Fruit fly (Drosophila melanogaster) whole organism, embryonic: Measurements from ENCODE around the gene lilli.

Experiments
- ATbp ChIP-seq: fragments of 200-800 bp; sonication (Bioruptor generic); optimal IDR thresholded peaks from 2 replicates; lab custom pipeline; 2017; ENCODE audit warnings: missing biosample characterization, mild to moderate bottlenecking, missing genetic modification characterization, missing genetic modification reagents
- Adf1 ChIP-seq: fragments of 200-800 bp; sonication (Bioruptor generic); IDR thresholded peaks from 2 replicates; pipeline ENCODE4 v1.3.6; 2022; ENCODE audit warnings: missing biosample characterization, missing genetic modification characterization
- Atf3 ChIP-seq: fragments of 200-800 bp; sonication (Bioruptor generic); optimal IDR thresholded peaks from 3 replicates; lab custom pipeline; 2016; ENCODE audit warnings: missing biosample characterization, missing genetic modification characterization
- CG10431 ChIP-seq: fragments of 200-800 bp; sonication (Bioruptor generic); optimal IDR thresholded peaks from 3 replicates; lab custom pipeline; 2018; ENCODE audit warnings: missing biosample characterization, mild to moderate bottlenecking, missing genetic modification characterization
- CG12155 ChIP-seq: fragments of 200-800 bp; sonication (Bioruptor generic); optimal IDR thresholded peaks from 3 replicates; lab custom pipeline; 2016; ENCODE audit warnings: missing biosample characterization, missing genetic modification characterization
- CG12219 ChIP-seq: fragments of 200-800 bp; sonication (Bioruptor generic); optimal IDR thresholded peaks from 3 replicates; lab custom pipeline; 2018; ENCODE audit warnings: missing biosample characterization, mild to moderate bottlenecking, missing genetic modification characterization
- CG13123 ChIP-seq: fragments of 200-800 bp; sonication (Bioruptor generic); optimal IDR thresholded peaks from 2 replicates; lab custom pipeline; 2016; ENCODE audit warnings: missing biosample characterization, missing genetic modification characterization
- CG14860 ChIP-seq: fragments of 200-800 bp; sonication (Bioruptor generic); IDR thresholded peaks from 3 replicates; pipeline ENCODE4 v1.3.6; 2022; ENCODE audit warnings: missing biosample characterization, missing genetic modification characterization; ENCODE audit not compliant: partially characterized antibody
- CG15479 ChIP-seq: fragments of 200-800 bp; sonication (Bioruptor generic); optimal IDR thresholded peaks from 3 replicates; lab custom pipeline; 2019; ENCODE audit warnings: missing biosample characterization, mild to moderate bottlenecking, missing genetic modification characterization, moderate library complexity
- CG1603 ChIP-seq: fragments of 200-800 bp; sonication (Bioruptor generic); optimal IDR thresholded peaks from 2 replicates; lab custom pipeline; 2019; ENCODE audit warnings: missing biosample characterization, mild to moderate bottlenecking, missing genetic modification characterization, moderate library complexity
- CG17359 ChIP-seq: fragments of 200-800 bp; sonication (Bioruptor generic); optimal IDR thresholded peaks from 3 replicates; lab custom pipeline; 2018; ENCODE audit warnings: missing biosample characterization, mild to moderate bottlenecking, missing genetic modification characterization, moderate library complexity
- CG17568 ChIP-seq: fragments of 200-800 bp; sonication (Bioruptor generic); optimal IDR thresholded peaks from 2 replicates; lab custom pipeline; 2018; ENCODE audit warnings: missing biosample characterization, mild to moderate bottlenecking, missing genetic modification characterization, moderate library complexity
- CG17912 ChIP-seq: fragments of 200-800 bp; sonication (Bioruptor generic); optimal IDR thresholded peaks from 2 replicates; lab custom pipeline; 2018; ENCODE audit warnings: missing biosample characterization, mild to moderate bottlenecking, missing genetic modification characterization
- CG18599 ChIP-seq: fragments of 200-800 bp; sonication (Bioruptor generic); optimal IDR thresholded peaks from 3 replicates; lab custom pipeline; 2017; ENCODE audit warnings: missing biosample characterization, missing genetic modification characterization, mild to moderate bottlenecking, moderate library complexity, missing genetic modification reagents
- CG2202 ChIP-seq: fragments of 200-800 bp; sonication (Bioruptor generic); optimal IDR thresholded peaks from 2 replicates; lab custom pipeline; 2018; ENCODE audit warnings: missing biosample characterization, mild to moderate bottlenecking, missing genetic modification characterization
- CG31365 ChIP-seq: fragments of 200-800 bp; sonication (Bioruptor generic); optimal IDR thresholded peaks from 2 replicates; lab custom pipeline; 2018; ENCODE audit warnings: missing biosample characterization, mild to moderate bottlenecking, missing genetic modification characterization
- CG32767 ChIP-seq: fragments of 200-800 bp; sonication (Bioruptor generic); IDR thresholded peaks from 2 replicates; pipeline ENCODE4 v1.3.6; 2022; ENCODE audit warnings: missing biosample characterization, missing genetic modification characterization
- CG33213 ChIP-seq: fragments of 200-800 bp; sonication (Bioruptor generic); optimal IDR thresholded peaks from 3 replicates; lab custom pipeline; 2016; ENCODE audit warnings: missing biosample characterization, missing genetic modification characterization
- CG5953 ChIP-seq: fragments of 200-800 bp; sonication (Bioruptor generic); IDR thresholded peaks from 2 replicates; pipeline ENCODE4 v1.3.6; 2022; ENCODE audit warnings: missing biosample characterization, missing genetic modification characterization
- CG6689 ChIP-seq: fragments of 200-800 bp; sonication (Bioruptor generic); IDR thresholded peaks from 2 replicates; pipeline ENCODE4 v1.3.6; 2022; ENCODE audit warnings: missing biosample characterization, missing genetic modification characterization
- CG8290 ChIP-seq, 3 experiments: fragments of 200-800 bp; sonication (Bioruptor generic); optimal IDR thresholded peaks; 2 replicates each; lab custom pipeline; 2016 to 2019; ENCODE audit warnings: missing biosample characterization in 3 of 3, missing genetic modification characterization in 3 of 3, mild to moderate bottlenecking in 2 of 3, moderate library complexity in 1 of 3
- CG8359 ChIP-seq: fragments of 200-800 bp; sonication (Bioruptor generic); optimal IDR thresholded peaks from 2 replicates; lab custom pipeline; 2017; ENCODE audit warnings: missing biosample characterization, mild to moderate bottlenecking, missing genetic modification characterization, borderline replicate concordance
- CG9727 ChIP-seq: fragments of 200-800 bp; sonication (Bioruptor generic); optimal IDR thresholded peaks from 3 replicates; lab custom pipeline; 2017; ENCODE audit warnings: missing biosample characterization, mild to moderate bottlenecking, missing genetic modification characterization
- CkIIα-i1 ChIP-seq: fragments of 200-800 bp; sonication (Bioruptor generic); IDR thresholded peaks from 2 replicates; pipeline ENCODE4 v1.3.6; 2022; ENCODE audit warnings: missing biosample characterization, missing genetic modification characterization
- CrebB ChIP-seq: fragments of 200-800 bp; sonication (Bioruptor generic); optimal IDR thresholded peaks from 3 replicates; lab custom pipeline; 2018; ENCODE audit warnings: missing biosample characterization, mild to moderate bottlenecking, missing genetic modification characterization
- Dad ChIP-seq: fragments of 200-800 bp; sonication (Bioruptor generic); optimal IDR thresholded peaks from 3 replicates; lab custom pipeline; 2016; ENCODE audit warnings: missing biosample characterization, missing genetic modification characterization
- E2f1 ChIP-seq: fragments of 200-800 bp; sonication (Bioruptor generic); IDR thresholded peaks from 2 replicates; pipeline ENCODE4 v1.3.6; 2022; ENCODE audit warnings: missing biosample characterization, missing genetic modification characterization
- Eip74EF ChIP-seq, 2 experiments: fragments of 200-800 bp in 1 of 2; fragments of >200 bp in 1 of 2; sonication (Bioruptor generic) in 1 of 2; optimal IDR thresholded peaks; 2 replicates each; lab custom pipeline; 2017 to 2019; ENCODE audit warnings: missing biosample characterization in 2 of 2, missing genetic modification characterization in 2 of 2, mild to moderate bottlenecking in 1 of 2, moderate library complexity in 1 of 2
- Ets65A ChIP-seq: fragments of 200-800 bp; sonication (Bioruptor generic); peaks from one replicate; lab custom pipeline; 2016; ENCODE audit warnings: missing biosample characterization, missing genetic modification characterization
- H15 ChIP-seq: fragments of 200-800 bp; sonication (Bioruptor generic); IDR thresholded peaks from 3 replicates; pipeline ENCODE4 v1.3.6; 2022; ENCODE audit warnings: missing biosample characterization, missing genetic modification characterization
- NC2α ChIP-seq: fragments of 200-800 bp; sonication (Bioruptor generic); optimal IDR thresholded peaks from 2 replicates; lab custom pipeline; 2016; ENCODE audit warnings: missing biosample characterization, missing genetic modification characterization
- NK7.1 ChIP-seq: fragments of 200-800 bp; sonication (Bioruptor generic); optimal IDR thresholded peaks from 3 replicates; lab custom pipeline; 2016; ENCODE audit warnings: missing biosample characterization, missing genetic modification characterization
- aop ChIP-seq: fragments of 200-800 bp; sonication (Bioruptor generic); IDR thresholded peaks from 2 replicates; pipeline ENCODE4 v1.3.6; 2022; ENCODE audit warnings: missing biosample characterization, missing genetic modification characterization
- danr ChIP-seq: fragments of 200-800 bp; sonication (Bioruptor generic); IDR thresholded peaks from 2 replicates; pipeline ENCODE4 v1.3.6; 2022; ENCODE audit warnings: missing biosample characterization, missing genetic modification characterization
- dysf ChIP-seq: fragments of 200-800 bp; sonication (Bioruptor generic); IDR thresholded peaks from 3 replicates; pipeline ENCODE4 v1.3.6; 2022; ENCODE audit warnings: missing biosample characterization, missing genetic modification characterization
- gce ChIP-seq: fragments of 200-800 bp; sonication (Bioruptor generic); IDR thresholded peaks from 3 replicates; pipeline ENCODE4 v1.3.6; 2022; ENCODE audit warnings: missing biosample characterization, missing genetic modification characterization
- gem ChIP-seq: fragments of 200-800 bp; sonication (Bioruptor generic); optimal IDR thresholded peaks from 2 replicates; lab custom pipeline; 2019; ENCODE audit warnings: missing biosample characterization, mild to moderate bottlenecking, missing genetic modification characterization, moderate library complexity
- grau ChIP-seq: fragments of 200-800 bp; optimal IDR thresholded peaks from 3 replicates; lab custom pipeline; 2019; ENCODE audit warnings: missing biosample characterization, mild to moderate bottlenecking, missing genetic modification characterization, moderate library complexity
- gro ChIP-seq: fragments of 200-800 bp; sonication (Bioruptor generic); optimal IDR thresholded peaks from 2 replicates; lab custom pipeline; 2016; ENCODE audit warnings: missing biosample characterization, missing genetic modification characterization
- hbn ChIP-seq: fragments of 200-800 bp; sonication (Bioruptor generic); IDR thresholded peaks from 2 replicates; pipeline ENCODE4 v1.3.6; 2022; ENCODE audit warnings: missing biosample characterization, missing genetic modification characterization; ENCODE audit not compliant: partially characterized antibody
- lmd ChIP-seq: fragments of 200-800 bp; sonication (Bioruptor generic); IDR thresholded peaks from 2 replicates; pipeline ENCODE4 v1.3.6; 2022; ENCODE audit warnings: missing biosample characterization, missing genetic modification characterization
- onecut ChIP-seq: fragments of 200-800 bp; sonication (Bioruptor generic); IDR thresholded peaks from 2 replicates; pipeline ENCODE4 v1.3.6; 2022; ENCODE audit warnings: missing biosample characterization, missing genetic modification characterization
- peb ChIP-seq: fragments of 200-800 bp; sonication (Bioruptor generic); IDR thresholded peaks from 2 replicates; pipeline ENCODE4 v1.3.6; 2022; ENCODE audit warnings: missing biosample characterization, missing genetic modification characterization
- pzg ChIP-seq: fragments of 200-800 bp; sonication (Bioruptor generic); optimal IDR thresholded peaks from 3 replicates; lab custom pipeline; 2018; ENCODE audit warnings: missing biosample characterization, mild to moderate bottlenecking, missing genetic modification characterization, moderate library complexity
- slou ChIP-seq: fragments of 200-800 bp; sonication (Bioruptor generic); optimal IDR thresholded peaks from 3 replicates; lab custom pipeline; 2016; ENCODE audit warnings: missing biosample characterization, missing genetic modification characterization
- tap ChIP-seq: fragments of 200-800 bp; optimal IDR thresholded peaks from 3 replicates; lab custom pipeline; 2019; ENCODE audit warnings: missing biosample characterization, mild to moderate bottlenecking, missing genetic modification characterization, moderate library complexity
- tin ChIP-seq: fragments of 200-800 bp; sonication (Bioruptor generic); optimal IDR thresholded peaks from 3 replicates; lab custom pipeline; 2016; ENCODE audit warnings: missing biosample characterization, missing genetic modification characterization
- vnd ChIP-seq: fragments of 200-800 bp; sonication (Bioruptor generic); IDR thresholded peaks from 3 replicates; pipeline ENCODE4 v1.3.6; 2022; ENCODE audit warnings: missing biosample characterization, missing genetic modification characterization; ENCODE audit not compliant: partially characterized antibody
- zfh2 ChIP-seq: fragments of 200-800 bp; sonication (Bioruptor generic); optimal IDR thresholded peaks from 2 replicates; lab custom pipeline; 2016; ENCODE audit warnings: missing biosample characterization, missing genetic modification characterization

Gene lilli

dm6 chr2L:2987681-2988381, 102.1 kb downstream of the lilli start, which contains the start of the genes Chd1 and Bem46 (continued):
- TF ChIP-seq peb (GFP tag; lab: Robert Waterston, UW) (0 out of 2 replicates have a peak, but pooled peaks have one; percentile 47), CG9727 (GFP tag; lab: Kevin White, UChicago) (peak; percentile 90), CG6689 (GFP tag; lab: Robert Waterston, UW) (peak; percentile 84), CG17568 (GFP tag; lab: Kevin White, UChicago) (no peak), Ets65A (GFP tag; lab: Kevin White, UChicago) (peak; percentile 97), CG17912 (GFP tag; lab: Kevin White, UChicago) (peak; percentile 54), Atf3 (GFP tag; lab: Kevin White, UChicago) (peak; percentile 61), ATbp (GFP tag; lab: Kevin White, UChicago) (no peak), CG33213 (no peak), CG14860 (no peak), CG2202 (tag; lab: Kevin White, UChicago) (peak; percentile 54), CG15479 (GFP tag; lab: Kevin White, UChicago) (peak; percentile 1), pzg (GFP tag; lab: Kevin White, UChicago) (peak; percentile 39), CG17359 (tag; lab: Kevin White, UChicago) (peak; percentile 79), gem (tag; lab: Kevin White, UChicago) (peak; percentile 94), vnd (GFP tag; lab: Robert Waterston, UW) (no peak), Eip74EF (GFP tag; optimal IDR thresholded peaks at IDR 0.05; lab: Kevin White, UChicago) (no peak), slou (GFP tag; lab: Kevin White, UChicago) (peak; percentile 82), CG31365 (tag; lab: Kevin White, UChicago) (no peak), danr (peak; percentile 74; the same call in 1 of the 2 replicates), H15 (GFP tag; lab: Robert Waterston, UW) (peak; percentile 80), gce (GFP tag; lab: Robert Waterston, UW) (0 out of 3 replicates have a peak, but pooled peaks have one; percentile 8), CG10431 (GFP tag; lab: Kevin White, UChicago) (peak; percentile 70), CG12219 (GFP tag; lab: Kevin White, UChicago) (no peak), CkIIα-i1 (no peak), CG32767 (GFP tag; lab: Robert Waterston, UW) (peak; percentile 54; the same call in 1 of the 2 replicates), E2f1 (GFP tag; lab: Robert Waterston, UW) (peak; percentile 77), CG8359 (GFP tag; lab: Kevin White, UChicago) (peak; percentile 40), grau (tag; lab: Kevin White, UChicago) (peak; percentile 99), CG5953 (GFP tag; lab: Robert Waterston, UW) (peak; percentile 7; the same call in 1 of the 2 replicates), tap (tag; lab: Kevin White, UChicago) (no peak), lmd (GFP tag; lab: Robert Waterston, UW) (peak; percentile 90), gro (GFP tag; lab: Kevin White, UChicago) (peak; percentile 27), CrebB (peak; percentile 31), CG1603 (tag; lab: Kevin White, UChicago) (peak; percentile 72), NC2α (GFP tag; lab: Kevin White, UChicago) (no peak), dysf (GFP tag; lab: Robert Waterston, UW) (peak; percentile 88), aop (GFP tag; lab: Robert Waterston, UW) (peak; percentile 53; the same call in 1 of the 2 replicates), CG13123 (GFP tag; lab: Kevin White, UChicago) (peak; percentile 78), zfh2 (GFP tag; lab: Kevin White, UChicago) (peak; percentile 84), CG12155 (GFP tag; lab: Kevin White, UChicago) (peak; percentile 88), CG18599 (GFP tag; lab: Kevin White, UChicago) (peak; percentile 88), Dad (GFP tag; lab: Kevin White, UChicago) (peak; percentile 48), onecut (GFP tag; lab: Robert Waterston, UW) (peak; percentile 61), NK7.1 (peak; percentile 56), hbn (GFP tag; lab: Robert Waterston, UW) (no peak), Adf1 (GFP tag; lab: Robert Waterston, UW) (peak; percentile 40; the same call in 1 of the 2 replicates), CG8290 (GFP tag; optimal IDR thresholded peaks at IDR 0.05; lab: Kevin White, UChicago) (peak; percentile 55), CG8290 (tag; optimal IDR thresholded peaks at IDR 0.05; lab: Kevin White, UChicago) (no peak), tin (GFP tag; lab: Kevin White, UChicago) (peak; percentile 87)
